Worm (Caenorhabditis elegans): ENCODE results near the gene nhr-170.

ce11 chrV:18782747-18783146 is 17.9 kb downstream of the nhr-170 start:
- no peak for TF ChIP-seq gei-8 (GFP tag; optimal IDR thresholded peaks at IDR 0.05)
- peak in 1 of 2 experiments; percentile 40 for TF ChIP-seq lsy-2 (tag; optimal IDR thresholded peaks at IDR 0.05)
- no peak for TF ChIP-seq R02D3.7 (tag; optimal IDR thresholded peaks at IDR 0.05)
- no peak for TF ChIP-seq nhr-42 (GFP tag; IDR thresholded peaks at IDR 0.05)
- TF ChIP-seq ztf-11 (tag; optimal IDR thresholded peaks at IDR 0.05) = no peak
